Worm (Caenorhabditis elegans) whole organism, L1 larva: ENCODE data around the gene EGAP2.1.

Experiments
- C04F5.9 ChIP-seq: sonication (generic microtip); optimal IDR thresholded peaks from 2 replicates; lab custom pipeline; 2016; ENCODE audit warnings: missing genetic modification characterization, missing compliant biosample characterization
- C34B4.2 ChIP-seq: sonication (generic microtip); optimal IDR thresholded peaks from 2 replicates; lab custom pipeline; 2017; ENCODE audit warnings: mild to moderate bottlenecking, missing genetic modification characterization, missing compliant biosample characterization
- F16B12.6 ChIP-seq: fragments of 150-350 bp; optimal IDR thresholded peaks from 2 replicates; lab custom pipeline; 2014; ENCODE audit warnings: missing biosample characterization, missing genetic modification characterization
- aha-1 ChIP-seq: fragments of 150-350 bp; optimal IDR thresholded peaks from 2 replicates; lab custom pipeline; 2014; ENCODE audit warnings: missing biosample characterization, missing genetic modification characterization
- alr-1 ChIP-seq: fragments of 200-800 bp; sonication (Bioruptor generic); optimal IDR thresholded peaks from 2 replicates; lab custom pipeline; 2018; ENCODE audit warnings: borderline replicate concordance, mild to moderate bottlenecking, missing genetic modification characterization, missing compliant biosample characterization
- ama-1 ChIP-seq: fragments of 150-350 bp; optimal IDR thresholded peaks from 2 replicates; lab custom pipeline; 2014
- blmp-1 ChIP-seq: fragments of 150-350 bp; optimal IDR thresholded peaks from 2 replicates; lab custom pipeline; 2014; ENCODE audit warnings: missing biosample characterization, missing genetic modification characterization
- ceh-63 ChIP-seq: fragments of 200-800 bp; sonication (Bioruptor generic); optimal IDR thresholded peaks from 2 replicates; lab custom pipeline; 2018; ENCODE audit warnings: mild to moderate bottlenecking, missing genetic modification characterization, missing compliant biosample characterization
- ceh-8 ChIP-seq: fragments of 200-800 bp; sonication (Bioruptor generic); optimal IDR thresholded peaks from 2 replicates; lab custom pipeline; 2018; ENCODE audit warnings: mild to moderate bottlenecking, missing genetic modification characterization, moderate library complexity, missing compliant biosample characterization
- ceh-88 ChIP-seq: fragments of 200-800 bp; sonication (Bioruptor generic); IDR thresholded peaks from 2 replicates; pipeline ENCODE4 v1.3.6; 2022; ENCODE audit warnings: missing genetic modification characterization, missing compliant biosample characterization
- ces-1 ChIP-seq: fragments of 150-350 bp; optimal IDR thresholded peaks from 2 replicates; lab custom pipeline; 2014; ENCODE audit warnings: missing biosample characterization, missing genetic modification reagents, missing genetic modification characterization
- dpl-1 ChIP-seq, 3 experiments: fragments of 150-350 bp in 2 of 3; sonication (generic microtip) in 1 of 3; optimal IDR thresholded peaks; 2 replicates each; lab custom pipeline; 2014 to 2017; ENCODE audit warnings: missing biosample characterization in 3 of 3, missing genetic modification characterization in 3 of 3, missing genetic modification reagents in 3 of 3
- dsc-1 ChIP-seq: sonication (generic microtip); optimal IDR thresholded peaks from 2 replicates; lab custom pipeline; 2016; ENCODE audit warnings: mild to moderate bottlenecking, missing genetic modification characterization, missing compliant biosample characterization
- efl-1 ChIP-seq, 4 experiments: fragments of 150-350 bp; optimal IDR thresholded peaks in 3 of 4; peaks in 1 of 4; 1 replicate in 1 of 4; 2 replicates in 3 of 4; lab custom pipeline; 2014; ENCODE audit warnings: missing biosample characterization in 2 of 4, missing genetic modification characterization in 2 of 4, missing genetic modification reagents in 2 of 4
- efl-3 ChIP-seq: fragments of 200-800 bp; sonication (Bioruptor generic); optimal IDR thresholded peaks from 2 replicates; lab custom pipeline; 2018; ENCODE audit warnings: mild to moderate bottlenecking, missing genetic modification characterization, missing compliant biosample characterization
- egl-13 ChIP-seq: sonication (generic microtip); optimal IDR thresholded peaks from 2 replicates; lab custom pipeline; 2016; ENCODE audit warnings: missing genotype, missing genetic modification reagents, missing genetic modification characterization, missing compliant biosample characterization
- elt-3 ChIP-seq, 6 experiments: fragments of 150-350 bp in 1 of 6; sonication (generic microtip); optimal IDR thresholded peaks; 2 replicates each; lab custom pipeline; 2017 to 2018; ENCODE audit warnings: missing biosample characterization in 6 of 6, missing genetic modification characterization in 6 of 6, inconsistent platforms in 1 of 6
- ets-5 ChIP-seq: fragments of 200-800 bp; sonication (Bioruptor generic); IDR thresholded peaks from 2 replicates; pipeline ENCODE4 v1.3.6; 2022; ENCODE audit warnings: missing genetic modification characterization, missing compliant biosample characterization
- fkh-10 ChIP-seq: sonication (generic microtip); optimal IDR thresholded peaks from 2 replicates; lab custom pipeline; 2017; ENCODE audit warnings: missing biosample characterization, missing genetic modification reagents, missing genetic modification characterization
- fkh-4 ChIP-seq: sonication (generic microtip); optimal IDR thresholded peaks from 2 replicates; lab custom pipeline; 2016; ENCODE audit warnings: missing compliant biosample characterization, missing genetic modification characterization, borderline replicate concordance
- fkh-8 ChIP-seq: sonication (generic microtip); optimal IDR thresholded peaks from 2 replicates; lab custom pipeline; 2016; ENCODE audit warnings: mild to moderate bottlenecking, missing genetic modification characterization, missing compliant biosample characterization
- fos-1 ChIP-seq: fragments of 150-350 bp; optimal IDR thresholded peaks from 2 replicates; lab custom pipeline; 2014; ENCODE audit warnings: missing biosample characterization, missing genetic modification characterization
- hlh-17 ChIP-seq: fragments of 200-800 bp; sonication (Bioruptor generic); optimal IDR thresholded peaks from 2 replicates; lab custom pipeline; 2018; ENCODE audit warnings: missing genetic modification characterization, mild to moderate bottlenecking, missing compliant biosample characterization, moderate library complexity, borderline replicate concordance
- hlh-4 ChIP-seq: sonication (generic microtip); optimal IDR thresholded peaks from 2 replicates; lab custom pipeline; 2016; ENCODE audit warnings: mild to moderate bottlenecking, missing genetic modification characterization, missing compliant biosample characterization
- isw-1 ChIP-seq: fragments of 200-800 bp; sonication (Bioruptor generic); IDR thresholded peaks from 2 replicates; pipeline ENCODE4 v1.3.6; 2022; ENCODE audit warnings: missing genetic modification characterization, missing compliant biosample characterization
- jun-1 ChIP-seq: fragments of 150-350 bp; optimal IDR thresholded peaks from 2 replicates; lab custom pipeline; 2014; ENCODE audit warnings: missing biosample characterization, missing genetic modification reagents, missing genetic modification characterization
- lin-13 ChIP-seq: fragments of 150-350 bp; optimal IDR thresholded peaks from 2 replicates; lab custom pipeline; 2014; ENCODE audit warnings: missing biosample characterization, missing genetic modification reagents, missing genetic modification characterization
- lin-14 ChIP-seq: fragments of 200-800 bp; sonication (Bioruptor generic); optimal IDR thresholded peaks from 2 replicates; lab custom pipeline; 2018; ENCODE audit warnings: mild to moderate bottlenecking, missing genetic modification characterization, moderate library complexity, missing compliant biosample characterization
- lin-15B ChIP-seq: fragments of 150-350 bp; sonication (generic microtip); optimal IDR thresholded peaks from 3 replicates; lab custom pipeline; 2014; ENCODE audit warnings: missing biosample characterization, missing genetic modification characterization
- lin-35 ChIP-seq, 2 experiments: fragments of 150-350 bp; optimal IDR thresholded peaks; 2 replicates each; lab custom pipeline; 2014; ENCODE audit warnings: missing biosample characterization in 2 of 2, missing genetic modification characterization in 2 of 2, missing genetic modification reagents in 2 of 2
- lin-39 ChIP-seq: fragments of 150-350 bp; optimal IDR thresholded peaks from 2 replicates; lab custom pipeline; 2014; ENCODE audit warnings: missing biosample characterization, missing genetic modification reagents, missing genetic modification characterization
- lir-3 ChIP-seq: sonication (generic microtip); optimal IDR thresholded peaks from 2 replicates; lab custom pipeline; 2016; ENCODE audit warnings: mild to moderate bottlenecking, missing genetic modification characterization, moderate library complexity, missing compliant biosample characterization; ENCODE audit not compliant: poor library complexity
- lsy-2 ChIP-seq, 2 experiments: fragments of 150-350 bp; optimal IDR thresholded peaks; 2 replicates each; lab custom pipeline; 2014; ENCODE audit warnings: missing biosample characterization in 2 of 2, missing genetic modification characterization in 2 of 2
- mab-9 ChIP-seq: fragments of 200-800 bp; sonication (Bioruptor generic); IDR thresholded peaks from 2 replicates; pipeline ENCODE4 v1.3.6; 2022; ENCODE audit warnings: missing genetic modification reagents, missing genetic modification characterization, missing compliant biosample characterization
- mdl-1 ChIP-seq, 2 experiments: fragments of 150-350 bp; optimal IDR thresholded peaks; 2 replicates each; lab custom pipeline; 2014 to 2017; ENCODE audit warnings: missing biosample characterization in 2 of 2, missing genetic modification characterization in 2 of 2, inconsistent platforms in 1 of 2
- mef-2 ChIP-seq: fragments of 150-350 bp; optimal IDR thresholded peaks from 2 replicates; lab custom pipeline; 2014; ENCODE audit warnings: missing biosample characterization, missing genetic modification characterization
- nhr-11 ChIP-seq: fragments of 150-350 bp; optimal IDR thresholded peaks from 2 replicates; lab custom pipeline; 2014; ENCODE audit warnings: missing biosample characterization, missing genetic modification characterization
- nhr-20 ChIP-seq: sonication (generic microtip); optimal IDR thresholded peaks from 2 replicates; lab custom pipeline; 2016; ENCODE audit warnings: mild to moderate bottlenecking, missing genetic modification characterization, missing compliant biosample characterization
- nhr-237 ChIP-seq: fragments of 150-350 bp; optimal IDR thresholded peaks from 2 replicates; lab custom pipeline; 2014; ENCODE audit warnings: missing biosample characterization, missing genetic modification characterization
- nhr-47 ChIP-seq: sonication (generic microtip); optimal IDR thresholded peaks from 2 replicates; lab custom pipeline; 2016; ENCODE audit warnings: mild to moderate bottlenecking, missing genetic modification characterization, moderate library complexity, missing compliant biosample characterization
- nhr-85 ChIP-seq: sonication (generic microtip); peaks from one replicate; lab custom pipeline; 2016; ENCODE audit warnings: missing genetic modification characterization, inconsistent platforms, missing compliant biosample characterization
- nhr-90 ChIP-seq: sonication (generic microtip); optimal IDR thresholded peaks from 2 replicates; lab custom pipeline; 2016; ENCODE audit warnings: mild to moderate bottlenecking, missing genetic modification characterization, missing compliant biosample characterization; ENCODE audit not compliant: poor library complexity
- pqm-1 ChIP-seq: sonication (generic microtip); optimal IDR thresholded peaks from 3 replicates; lab custom pipeline; 2017; ENCODE audit warnings: missing biosample characterization, missing genetic modification characterization
- rnt-1 ChIP-seq: sonication (generic microtip); optimal IDR thresholded peaks from 2 replicates; lab custom pipeline; 2016; ENCODE audit warnings: mild to moderate bottlenecking, missing genetic modification characterization, moderate library complexity, missing compliant biosample characterization
- snpc-4 ChIP-seq: fragments of 150-350 bp; optimal IDR thresholded peaks from 2 replicates; lab custom pipeline; 2014; ENCODE audit warnings: missing biosample characterization, missing genetic modification characterization
- sox-4 ChIP-seq: sonication (generic microtip); optimal IDR thresholded peaks from 2 replicates; lab custom pipeline; 2016; ENCODE audit warnings: missing genetic modification characterization, missing compliant biosample characterization
- sptf-1 ChIP-seq: fragments of 150-350 bp; optimal IDR thresholded peaks from 2 replicates; lab custom pipeline; 2014; ENCODE audit warnings: missing biosample characterization, missing genetic modification characterization
- tlp-1 ChIP-seq: fragments of 150-350 bp; optimal IDR thresholded peaks from 2 replicates; lab custom pipeline; 2014; ENCODE audit warnings: missing biosample characterization, missing genetic modification characterization
- unc-130 ChIP-seq: fragments of 150-350 bp; optimal IDR thresholded peaks from 2 replicates; lab custom pipeline; 2017; ENCODE audit warnings: missing biosample characterization, missing genetic modification characterization, inconsistent platforms
- unc-62 ChIP-seq: fragments of 150-350 bp; optimal IDR thresholded peaks from 2 replicates; lab custom pipeline; 2014; ENCODE audit warnings: missing biosample characterization, missing genetic modification reagents, missing genetic modification characterization
- unc-98 ChIP-seq: fragments of 200-800 bp; sonication (Bioruptor generic); IDR thresholded peaks from 2 replicates; pipeline ENCODE4 v1.3.6; 2022; ENCODE audit warnings: missing genetic modification characterization, missing compliant biosample characterization
- zip-4 ChIP-seq: fragments of 200-800 bp; sonication (Bioruptor generic); optimal IDR thresholded peaks from 2 replicates; lab custom pipeline; 2018; ENCODE audit warnings: mild to moderate bottlenecking, missing genetic modification characterization, moderate library complexity, missing compliant biosample characterization
- ztf-11 ChIP-seq, 2 experiments: sonication (generic microtip); optimal IDR thresholded peaks; 2 replicates each; lab custom pipeline; 2016 to 2017; ENCODE audit warnings: missing genetic modification characterization in 2 of 2, missing biosample characterization in 1 of 2, missing compliant biosample characterization in 1 of 2

EGAP2.1 gene

ce11 chrII:5282192-5282591, 51.0 kb downstream of the EGAP2.1 start, which contains the start of gene pmt-1:
TSS of gene pmt-1 (minus strand) at chrII:5282523.
- no peak for TF ChIP-seq ceh-63 (GFP tag; lab: Kevin White, UChicago)
- peak; percentile 81 for TF ChIP-seq nhr-85 (tag; lab: Kevin White, UChicago)
- no peak for TF ChIP-seq lin-39 (tag; lab: Kevin White, UChicago)
- TF ChIP-seq unc-98 (GFP tag; lab: Robert Waterston, UW), result no peak
- TF ChIP-seq ztf-11 (tag; optimal IDR thresholded peaks at IDR 0.05; lab: Kevin White, UChicago), result no peak
- TF ChIP-seq nhr-47 (tag; lab: Kevin White, UChicago), result no peak
- no peak for TF ChIP-seq ama-1 (lab: Kevin White, UChicago)
- TF ChIP-seq lin-13, result no peak
- no peak for TF ChIP-seq jun-1 (tag; lab: Kevin White, UChicago)
- peak in 2 of 6 experiments; percentile 43 to 80 for TF ChIP-seq elt-3 (tag; optimal IDR thresholded peaks at IDR 0.05; lab: Kevin White, UChicago)
- no peak for TF ChIP-seq nhr-237 (tag; lab: Kevin White, UChicago)
- no peak for TF ChIP-seq C34B4.2 (tag; lab: Kevin White, UChicago)
- TF ChIP-seq zip-4, result no peak
- no peak for TF ChIP-seq nhr-11 (tag; lab: Kevin White, UChicago)
- no peak for TF ChIP-seq lin-15B (tag; lab: Kevin White, UChicago)
- no peak for TF ChIP-seq sox-4 (tag; lab: Kevin White, UChicago)
- no peak for TF ChIP-seq fkh-10
- no peak for TF ChIP-seq snpc-4
- no peak for TF ChIP-seq ceh-88 (GFP tag; lab: Robert Waterston, UW)
- TF ChIP-seq mab-9, result no peak
- no peak for TF ChIP-seq fkh-8
- no peak for TF ChIP-seq ets-5 (GFP tag; lab: Robert Waterston, UW)
- no peak for TF ChIP-seq dsc-1
- TF ChIP-seq lin-35 (GFP tag; optimal IDR thresholded peaks at IDR 0.05; lab: Kevin White, UChicago), result peak in 1 of 2 experiments; percentile 69
- TF ChIP-seq fkh-4, result no peak
- TF ChIP-seq C04F5.9 (tag; lab: Kevin White, UChicago), result no peak
- TF ChIP-seq ceh-8 (GFP tag; lab: Kevin White, UChicago), result no peak
- no peak for TF ChIP-seq aha-1
- TF ChIP-seq mef-2 (tag; lab: Kevin White, UChicago), result no peak
- no peak for TF ChIP-seq tlp-1 (tag; lab: Kevin White, UChicago)
- TF ChIP-seq dpl-1 (GFP tag; optimal IDR thresholded peaks at IDR 0.05; lab: Kevin White, UChicago), result peak in 1 of 3 experiments; percentile 4
- TF ChIP-seq efl-1 (optimal IDR thresholded peaks at IDR 0.05; lab: Kevin White, UChicago), result no peak
- TF ChIP-seq efl-1 (GFP tag; optimal IDR thresholded peaks at IDR 0.05 in 1 of 2; lab: Kevin White, UChicago), result peak in 1 of 2 experiments; percentile 88
- TF ChIP-seq unc-62 (GFP tag; lab: Kevin White, UChicago), result no peak
- TF ChIP-seq hlh-17 (GFP tag; lab: Kevin White, UChicago), result no peak
- TF ChIP-seq lin-14 (GFP tag; lab: Kevin White, UChicago), result peak; percentile 44
- TF ChIP-seq mdl-1 (tag; optimal IDR thresholded peaks at IDR 0.05; lab: Kevin White, UChicago), result peak in 1 of 2 experiments; percentile 79
- peak; percentile 73 for TF ChIP-seq blmp-1 (tag; lab: Kevin White, UChicago)
- TF ChIP-seq fos-1, result no peak
- peak; percentile 59 for TF ChIP-seq nhr-20
- TF ChIP-seq unc-130 (tag; lab: Kevin White, UChicago), result no peak
- no peak for TF ChIP-seq sptf-1
- no peak for TF ChIP-seq efl-3 (GFP tag; lab: Kevin White, UChicago)
- TF ChIP-seq lir-3 (tag; lab: Kevin White, UChicago), result no peak
- no peak for TF ChIP-seq isw-1
- TF ChIP-seq F16B12.6, result no peak
- TF ChIP-seq pqm-1 (tag; lab: Kevin White, UChicago), result no peak
- no peak for TF ChIP-seq egl-13 (tag; lab: Kevin White, UChicago)
- no peak for TF ChIP-seq alr-1 (tag; lab: Kevin White, UChicago)
- TF ChIP-seq nhr-90 (tag; lab: Kevin White, UChicago), result peak; percentile 38
- TF ChIP-seq ces-1 (GFP tag; lab: Kevin White, UChicago), result no peak
- no peak for TF ChIP-seq lsy-2 (tag; optimal IDR thresholded peaks at IDR 0.05; lab: Kevin White, UChicago)
- TF ChIP-seq hlh-4, result no peak
- no peak for TF ChIP-seq rnt-1 (tag; lab: Kevin White, UChicago)
